Fruit fly (Drosophila melanogaster): ENCODE results near the gene Tm2.

Tm2 gene

dm6 chr3R:15356645-15357431, 46.8 kb downstream of the Tm2 start, which contains the start of the genes Atg4b and Hibch (continued):
- TF ChIP-seq Hmr (GFP tag; optimal IDR thresholded peaks at IDR 0.05) (no peak), CG43689 (GFP tag; IDR thresholded peaks at IDR 0.05) (peak; percentile 59; the same call in 1 of the 2 replicates), peb (GFP tag; IDR thresholded peaks at IDR 0.05) (peak; percentile 29; the same call in 1 of the 2 replicates), Dll (GFP tag; IDR thresholded peaks at IDR 0.05; ENCODE audit: partially characterized antibody) (no peak), Atf6 (GFP tag; IDR thresholded peaks at IDR 0.05) (peak; percentile 83; the same call in 1 of the 2 replicates), bsh (GFP tag; optimal IDR thresholded peaks at IDR 0.05) (peak; percentile 38 to 79), CG6683 (GFP tag; optimal IDR thresholded peaks at IDR 0.05) (peak; percentile 68), Rfx (GFP tag; IDR thresholded peaks at IDR 0.05) (peak; percentile 89), CG7786 (GFP tag; optimal IDR thresholded peaks at IDR 0.05) (no peak), BtbVII (GFP tag; optimal IDR thresholded peaks at IDR 0.05) (peak; percentile 84), HLHmδ (GFP tag; optimal IDR thresholded peaks at IDR 0.05) (no peak), exex (tag; optimal IDR thresholded peaks at IDR 0.05) (peak; percentile 87), knrl (GFP tag; IDR thresholded peaks at IDR 0.05; ENCODE audit: partially characterized antibody) (0 out of 3 replicates have a peak, but pooled peaks have one; percentile 20), sug (tag; optimal IDR thresholded peaks at IDR 0.05) (peak; percentile 93), CG7839 (tag; optimal IDR thresholded peaks at IDR 0.05) (peak; percentile 89), slp2 (GFP tag; optimal IDR thresholded peaks at IDR 0.05) (no peak), wor (GFP tag; IDR thresholded peaks at IDR 0.05) (peak; percentile 18; the same call in 1 of the 2 replicates), Dip2 (GFP tag; IDR thresholded peaks at IDR 0.05) (no peak), Ets65A (GFP tag) (peak; percentile 89), NC2α (GFP tag; optimal IDR thresholded peaks at IDR 0.05) (no peak), CG11398 (GFP tag; optimal IDR thresholded peaks at IDR 0.05) (no peak), MTF-1 (GFP tag; optimal IDR thresholded peaks at IDR 0.05; ENCODE audit: borderline replicate concordance) (peak; percentile 27), Dbx (GFP tag; IDR thresholded peaks at IDR 0.05) (peak; percentile 81), tna (GFP tag; IDR thresholded peaks at IDR 0.05; ENCODE audit: partially characterized antibody) (no peak), CG18764 (GFP tag; optimal IDR thresholded peaks at IDR 0.05) (peak; percentile 73), CG1647 (GFP tag; optimal IDR thresholded peaks at IDR 0.05) (peak; percentile 8), gt (GFP tag; IDR thresholded peaks at IDR 0.05) (peak; percentile 59; the same call in 1 of the 2 replicates), CG32532 (GFP tag; IDR thresholded peaks at IDR 0.05) (peak; percentile 86), z (GFP tag; IDR thresholded peaks at IDR 0.05) (0 out of 3 replicates have a peak, but pooled peaks have one; percentile 22), kah (GFP tag; optimal IDR thresholded peaks at IDR 0.05) (peak; percentile 65), CG9876 (GFP tag; optimal IDR thresholded peaks at IDR 0.05) (no peak), BEAF-32 (GFP tag; optimal IDR thresholded peaks at IDR 0.05) (peak; percentile 41), Hr51 (GFP tag; optimal IDR thresholded peaks at IDR 0.05) (peak; percentile 24 to 78), kay (GFP tag; optimal IDR thresholded peaks at IDR 0.05) (no peak), org-1 (GFP tag; optimal IDR thresholded peaks at IDR 0.05) (peak; percentile 64), CG10274 (GFP tag; optimal IDR thresholded peaks at IDR 0.05) (peak; percentile 44), CG16815 (GFP tag; optimal IDR thresholded peaks at IDR 0.05) (peak; percentile 78), Hr39 (optimal IDR thresholded peaks at IDR 0.05) (no peak), Dp (GFP tag; optimal IDR thresholded peaks at IDR 0.05) (peak; percentile 5), TFAM (GFP tag; optimal IDR thresholded peaks at IDR 0.05) (no peak), tgo (GFP tag; IDR thresholded peaks at IDR 0.05) (peak; percentile 72), ftz-f1 (GFP tag; optimal IDR thresholded peaks at IDR 0.05) (no peak), CG17186 (GFP tag; optimal IDR thresholded peaks at IDR 0.05) (peak; percentile 37), CG7928 (GFP tag; optimal IDR thresholded peaks at IDR 0.05) (peak; percentile 55), CG32772 (GFP tag; IDR thresholded peaks at IDR 0.05) (peak; percentile 62), ara (GFP tag; IDR thresholded peaks at IDR 0.05) (peak; percentile 71; the same call in 1 of the 2 replicates), CG17328 (GFP tag; IDR thresholded peaks at IDR 0.05) (no peak; the same call in 1 of the 2 replicates), Hsf (GFP tag; optimal IDR thresholded peaks at IDR 0.05) (peak; percentile 58), CG17612 (GFP tag; IDR thresholded peaks at IDR 0.05) (peak; percentile 66; the same call in 1 of the 2 replicates)
